Fruit fly (Drosophila melanogaster) whole organism, adult: ENCODE measurements around the gene IFT46.

Experiments used
- CG11617 ChIP-seq: fragments of 200-800 bp; sonication (Bioruptor generic); optimal IDR thresholded peaks from 2 replicates; lab custom pipeline; 2017; ENCODE audit warnings: mild to moderate bottlenecking, missing biosample characterization, missing genetic modification reagents, missing genetic modification characterization
- CG12768 ChIP-seq: fragments of 200-800 bp; sonication (Bioruptor generic); optimal IDR thresholded peaks from 2 replicates; lab custom pipeline; 2017; ENCODE audit warnings: missing biosample characterization, missing genetic modification characterization, mild to moderate bottlenecking, moderate library complexity, missing genetic modification reagents
- Hr96 ChIP-seq: fragments of 200-800 bp; sonication (Bioruptor generic); optimal IDR thresholded peaks from 2 replicates; lab custom pipeline; 2016; ENCODE audit warnings: missing biosample characterization, missing genetic modification characterization
- Mnt ChIP-seq: fragments of 200-800 bp; sonication (Bioruptor generic); optimal IDR thresholded peaks from 2 replicates; lab custom pipeline; 2016; ENCODE audit warnings: missing biosample characterization, mild to moderate bottlenecking, missing genetic modification characterization
- bab1 ChIP-seq: fragments of 200-800 bp; sonication (Bioruptor generic); optimal IDR thresholded peaks from 3 replicates; lab custom pipeline; 2019; ENCODE audit warnings: missing biosample characterization, mild to moderate bottlenecking, missing genetic modification characterization, moderate library complexity
- cnc ChIP-seq, 2 experiments: fragments of >200 bp; optimal IDR thresholded peaks; 2 replicates each; lab custom pipeline; 2017
- kay ChIP-seq: fragments of 200-800 bp; sonication (Bioruptor generic); peaks from one replicate; lab custom pipeline; 2016; ENCODE audit warnings: missing biosample characterization, missing genetic modification characterization, borderline replicate concordance

DNA sequence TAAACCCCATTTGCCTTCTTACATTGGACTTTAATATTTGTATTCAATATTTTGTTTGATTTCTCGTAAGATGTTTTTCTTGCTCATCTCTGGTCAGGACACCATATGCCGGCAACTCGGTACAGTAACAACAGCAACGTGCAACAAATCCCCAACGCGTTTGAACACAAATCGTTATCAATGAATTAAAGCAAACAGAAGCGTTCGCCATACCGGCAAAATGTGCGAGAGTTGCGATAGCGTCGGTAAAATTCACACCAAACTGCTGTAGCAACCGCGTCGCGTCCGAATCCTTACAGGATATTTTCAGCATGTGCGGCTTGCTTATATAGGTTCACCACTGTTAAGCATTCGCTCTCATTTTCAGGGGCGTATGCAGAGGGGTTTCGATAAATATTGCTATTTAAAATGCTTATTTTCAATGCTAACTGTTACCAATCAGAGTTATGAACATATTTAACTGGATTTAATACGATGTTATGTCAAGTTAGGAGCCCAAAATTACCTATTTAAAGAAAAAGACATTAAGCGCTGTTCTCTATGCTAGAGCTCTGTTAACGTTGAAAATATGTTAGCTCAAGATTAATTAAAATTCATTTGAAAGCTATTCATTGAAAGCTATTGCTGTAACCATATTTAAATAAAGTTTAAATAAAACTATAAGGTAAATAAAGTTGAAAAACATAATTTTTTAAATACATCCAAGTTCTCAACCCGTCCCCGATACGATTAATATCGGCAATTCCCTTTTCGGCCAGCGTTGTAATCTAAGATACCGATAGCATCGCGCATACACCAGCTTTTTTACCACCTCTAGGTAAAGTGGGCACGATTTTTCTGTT is 25.6 kb downstream of the IFT46 start, which contains the start of the genes Pde11 and CG15160:
- TF ChIP-seq bab1: no peak
- TF ChIP-seq CG11617 (GFP tag; lab: Kevin White, UChicago): peak; percentile 12
- TF ChIP-seq Mnt (GFP tag; lab: Kevin White, UChicago): peak; percentile 55
- TF ChIP-seq Hr96 (GFP tag; lab: Kevin White, UChicago): peak; percentile 26
- no peak for TF ChIP-seq kay
- TF ChIP-seq CG12768 (GFP tag; lab: Kevin White, UChicago): no peak
- TF ChIP-seq cnc (optimal IDR thresholded peaks at IDR 0.05; lab: Kevin White, UChicago): no peak
